Worm (Caenorhabditis elegans): ENCODE results near the gene rgs-4.

ce11 chrII:12640370-12640769, 14.2 kb upstream of the rgs-4 start, which contains the start of gene nhr-235:
- TF ChIP-seq him-1 (tag; optimal IDR thresholded peaks at IDR 0.05) (no peak), unc-62 (GFP tag; optimal IDR thresholded peaks at IDR 0.05) (no peak)

Measured in whole organism, young adult.